Fruit fly (Drosophila melanogaster): ENCODE data around the gene CG3868.

Gene CG3868

dm6 chr3L:14359815-14360719, 42.5 kb downstream of the CG3868 start (continued):
- TF ChIP-seq CG42726 (GFP tag; IDR thresholded peaks at IDR 0.05; ENCODE audit: partially characterized antibody), result no peak
- no peak for TF ChIP-seq HmgD (GFP tag; optimal IDR thresholded peaks at IDR 0.05)
- TF ChIP-seq Pdp1 (GFP tag; optimal IDR thresholded peaks at IDR 0.05), result no peak
- TF ChIP-seq nerfin-1 (tag; optimal IDR thresholded peaks at IDR 0.05), result no peak
- no peak for TF ChIP-seq pho (GFP tag; optimal IDR thresholded peaks at IDR 0.05)
- no peak for TF ChIP-seq Kr (GFP tag; optimal IDR thresholded peaks at IDR 0.05)
- TF ChIP-seq CG3407 (GFP tag; optimal IDR thresholded peaks at IDR 0.05), result no peak
- no peak for TF ChIP-seq Dek (tag; optimal IDR thresholded peaks at IDR 0.05)
- no peak for TF ChIP-seq CG4820 (GFP tag; optimal IDR thresholded peaks at IDR 0.05)
- TF ChIP-seq CG31224 (GFP tag; IDR thresholded peaks at IDR 0.05), result no peak
- no peak for TF ChIP-seq CG8478 (optimal IDR thresholded peaks at IDR 0.05)
- TF ChIP-seq onecut (GFP tag; IDR thresholded peaks at IDR 0.05), result 0 out of 2 replicates have a peak, but pooled peaks have one; percentile 10
- no peak for TF ChIP-seq ems (GFP tag; optimal IDR thresholded peaks at IDR 0.05)
- TF ChIP-seq CG43689 (GFP tag; IDR thresholded peaks at IDR 0.05), result no peak
- TF ChIP-seq D19A (tag; optimal IDR thresholded peaks at IDR 0.05), result peak; percentile 45
- TF ChIP-seq CG11093 (GFP tag; IDR thresholded peaks at IDR 0.05), result no peak
- TF ChIP-seq nom (GFP tag; optimal IDR thresholded peaks at IDR 0.05), result no peak
- peak; percentile 13 for TF ChIP-seq CG14710 (tag; optimal IDR thresholded peaks at IDR 0.05)
- no peak for TF ChIP-seq HLH4C (GFP tag; IDR thresholded peaks at IDR 0.05; ENCODE audit: partially characterized antibody)
- no peak for TF ChIP-seq CG31388 (GFP tag; optimal IDR thresholded peaks at IDR 0.05)
- no peak for TF ChIP-seq p53 (GFP tag; optimal IDR thresholded peaks at IDR 0.05)
- TF ChIP-seq phol (tag; optimal IDR thresholded peaks at IDR 0.05), result peak; percentile 24
- TF ChIP-seq Dad (GFP tag; optimal IDR thresholded peaks at IDR 0.05), result no peak
- TF ChIP-seq schlank (tag; optimal IDR thresholded peaks at IDR 0.05), result no peak
- no peak for TF ChIP-seq org-1 (GFP tag; optimal IDR thresholded peaks at IDR 0.05)
- TF ChIP-seq nau (GFP tag; optimal IDR thresholded peaks at IDR 0.05), result no peak
- no peak for TF ChIP-seq Antp (GFP tag; optimal IDR thresholded peaks at IDR 0.05)
- TF ChIP-seq CG12219 (GFP tag; optimal IDR thresholded peaks at IDR 0.05), result no peak
- no peak for TF ChIP-seq da (GFP tag; optimal IDR thresholded peaks at IDR 0.05)
- TF ChIP-seq CG6254 (GFP tag; optimal IDR thresholded peaks at IDR 0.05), result no peak
- TF ChIP-seq gsb-n (tag; optimal IDR thresholded peaks at IDR 0.05), result no peak
- no peak for TF ChIP-seq Hand (GFP tag; optimal IDR thresholded peaks at IDR 0.05)
- TF ChIP-seq TFAM (GFP tag; optimal IDR thresholded peaks at IDR 0.05), result no peak
- no peak for TF ChIP-seq Fer1 (GFP tag; optimal IDR thresholded peaks at IDR 0.05)
- no peak for TF ChIP-seq btn (GFP tag; optimal IDR thresholded peaks at IDR 0.05)
- TF ChIP-seq gro (GFP tag; optimal IDR thresholded peaks at IDR 0.05), result no peak
- no peak for TF ChIP-seq Sin3A (optimal IDR thresholded peaks at IDR 0.05)
- TF ChIP-seq lov (optimal IDR thresholded peaks at IDR 0.05), result no peak
- TF ChIP-seq lov (GFP tag; IDR thresholded peaks at IDR 0.05), result no peak
- TF ChIP-seq CG32772 (GFP tag; IDR thresholded peaks at IDR 0.05), result no peak
- no peak for TF ChIP-seq tap (tag; optimal IDR thresholded peaks at IDR 0.05)
- TF ChIP-seq CG15696 (tag; optimal IDR thresholded peaks at IDR 0.05), result no peak
- TF ChIP-seq CG9215 (GFP tag; IDR thresholded peaks at IDR 0.05), result no peak
- peak; percentile 44 for TF ChIP-seq gem (tag; optimal IDR thresholded peaks at IDR 0.05)
- no peak for TF ChIP-seq CG10209 (GFP tag; optimal IDR thresholded peaks at IDR 0.05)
- TF ChIP-seq scrt (GFP tag; optimal IDR thresholded peaks at IDR 0.05), result peak; percentile 16
- no peak for TF ChIP-seq CG15011 (GFP tag; optimal IDR thresholded peaks at IDR 0.05)
- TF ChIP-seq NK7.1 (GFP tag; optimal IDR thresholded peaks at IDR 0.05), result no peak
- TF ChIP-seq Rfx (GFP tag; IDR thresholded peaks at IDR 0.05), result no peak; the same call in 1 of the 2 replicates
- TF ChIP-seq Sox100B (GFP tag; optimal IDR thresholded peaks at IDR 0.05), result no peak
